Fruit fly (Drosophila melanogaster): Measurements from ENCODE around the gene CG42394.

CG42394 gene

dm6 chr3R:10868427-10868962 is 18.9 kb downstream of the CG42394 start, which contains the start of the genes SelR and Tsp86D (continued):
- TF ChIP-seq CG18599 (GFP tag; optimal IDR thresholded peaks at IDR 0.05): peak; percentile 18
- peak; percentile 22 for TF ChIP-seq CG7928 (GFP tag; optimal IDR thresholded peaks at IDR 0.05)
- peak; percentile 16 for TF ChIP-seq gsb-n (tag; optimal IDR thresholded peaks at IDR 0.05)
- no peak for TF ChIP-seq prd (optimal IDR thresholded peaks at IDR 0.05)
- TF ChIP-seq prd (GFP tag; IDR thresholded peaks at IDR 0.05): no peak
- peak; percentile 32; the same call in 1 of the 2 replicates for TF ChIP-seq Atf6 (GFP tag; IDR thresholded peaks at IDR 0.05)
- TF ChIP-seq CG30403 (GFP tag; optimal IDR thresholded peaks at IDR 0.05): no peak
- TF ChIP-seq nerfin-2 (GFP tag; IDR thresholded peaks at IDR 0.05; ENCODE audit: partially characterized antibody): no peak
- TF ChIP-seq wdn (GFP tag; IDR thresholded peaks at IDR 0.05): no peak
- TF ChIP-seq CG7556 (GFP tag; optimal IDR thresholded peaks at IDR 0.05): no peak
- TF ChIP-seq CG32532 (GFP tag; IDR thresholded peaks at IDR 0.05): peak; percentile 57; the same call in 1 of the 2 replicates
- no peak for TF ChIP-seq dan (GFP tag; IDR thresholded peaks at IDR 0.05)
- TF ChIP-seq shn (GFP tag; optimal IDR thresholded peaks at IDR 0.05): no peak
- TF ChIP-seq Jarid2 (GFP tag; optimal IDR thresholded peaks at IDR 0.05): peak; percentile 47
- TF ChIP-seq Sox102F (GFP tag; optimal IDR thresholded peaks at IDR 0.05): no peak
- peak; percentile 36 for TF ChIP-seq Dp (GFP tag; optimal IDR thresholded peaks at IDR 0.05)
- TF ChIP-seq CG2889 (GFP tag; IDR thresholded peaks at IDR 0.05): no peak
- TF ChIP-seq CG11504 (tag; optimal IDR thresholded peaks at IDR 0.05): peak; percentile 57
- TF ChIP-seq E2f2 (GFP tag; IDR thresholded peaks at IDR 0.05): peak; percentile 7; the same call in 1 of the 2 replicates
- TF ChIP-seq CG12236 (GFP tag; optimal IDR thresholded peaks at IDR 0.05): no peak
- TF ChIP-seq Lim3 (GFP tag; IDR thresholded peaks at IDR 0.05): no peak
- TF ChIP-seq CG8478 (optimal IDR thresholded peaks at IDR 0.05): no peak
- TF ChIP-seq pros (GFP tag; optimal IDR thresholded peaks at IDR 0.05): no peak
- no peak for TF ChIP-seq CG12155 (GFP tag; optimal IDR thresholded peaks at IDR 0.05)
- no peak for TF ChIP-seq CG17802 (tag; optimal IDR thresholded peaks at IDR 0.05)
- peak; percentile 48; the same call in 1 of the 3 replicates for TF ChIP-seq HLH4C (GFP tag; IDR thresholded peaks at IDR 0.05; ENCODE audit: partially characterized antibody)
- TF ChIP-seq pb (GFP tag; optimal IDR thresholded peaks at IDR 0.05): no peak
- TF ChIP-seq CG17912 (GFP tag; optimal IDR thresholded peaks at IDR 0.05): peak; percentile 57
- TF ChIP-seq CG4328 (GFP tag; optimal IDR thresholded peaks at IDR 0.05): peak; percentile 65
- TF ChIP-seq zen2 (GFP tag; IDR thresholded peaks at IDR 0.05; ENCODE audit: partially characterized antibody): no peak; the same call in 2 of the 3 replicates
- TF ChIP-seq CG11560 (tag; IDR thresholded peaks at IDR 0.05): no peak
- no peak for TF ChIP-seq ssp (GFP tag; IDR thresholded peaks at IDR 0.05)
- no peak; the same call in 1 of the 2 replicates for TF ChIP-seq Awh (GFP tag; IDR thresholded peaks at IDR 0.05)
- no peak for TF ChIP-seq sens-2 (GFP tag; IDR thresholded peaks at IDR 0.05)
- no peak for TF ChIP-seq CG1792 (GFP tag; optimal IDR thresholded peaks at IDR 0.05)
- no peak for TF ChIP-seq Aef1 (GFP tag; IDR thresholded peaks at IDR 0.05)
- TF ChIP-seq dati (GFP tag; IDR thresholded peaks at IDR 0.05): no peak
- 0 out of 2 replicates have a peak, but pooled peaks have one; percentile 21 for TF ChIP-seq CG2129 (GFP tag; IDR thresholded peaks at IDR 0.05; ENCODE audit: partially characterized antibody)
- no peak for TF ChIP-seq org-1 (GFP tag; optimal IDR thresholded peaks at IDR 0.05)
- TF ChIP-seq CG13624 (GFP tag; optimal IDR thresholded peaks at IDR 0.05): peak; percentile 52
- TF ChIP-seq CG9797 (GFP tag; optimal IDR thresholded peaks at IDR 0.05): peak; percentile 95
- peak; percentile 65 for TF ChIP-seq CG14710 (tag; optimal IDR thresholded peaks at IDR 0.05)
- no peak for TF ChIP-seq fru (optimal IDR thresholded peaks at IDR 0.05)
- TF ChIP-seq usp (GFP tag; optimal IDR thresholded peaks at IDR 0.05): no peak
- TF ChIP-seq odd (GFP tag; optimal IDR thresholded peaks at IDR 0.05): peak; percentile 35
- no peak for TF ChIP-seq Fer2 (tag; optimal IDR thresholded peaks at IDR 0.05)
- no peak for TF ChIP-seq dmrt11E (tag; optimal IDR thresholded peaks at IDR 0.05)
- TF ChIP-seq hb (GFP tag; IDR thresholded peaks at IDR 0.05; ENCODE audit: partially characterized antibody): 0 out of 3 replicates have a peak, but pooled peaks have one; percentile 28
- peak; percentile 65 for TF ChIP-seq CTCF (GFP tag; optimal IDR thresholded peaks at IDR 0.05)
- TF ChIP-seq toy (GFP tag; IDR thresholded peaks at IDR 0.05): no peak
- no peak for TF ChIP-seq jing (GFP tag; optimal IDR thresholded peaks at IDR 0.05)
- peak; percentile 47 for TF ChIP-seq cwo (GFP tag; optimal IDR thresholded peaks at IDR 0.05)

Measured in whole organism, embryonic.